Worm (Caenorhabditis elegans): ENCODE results near the gene R13H4.6.

Gene R13H4.6

DNA sequence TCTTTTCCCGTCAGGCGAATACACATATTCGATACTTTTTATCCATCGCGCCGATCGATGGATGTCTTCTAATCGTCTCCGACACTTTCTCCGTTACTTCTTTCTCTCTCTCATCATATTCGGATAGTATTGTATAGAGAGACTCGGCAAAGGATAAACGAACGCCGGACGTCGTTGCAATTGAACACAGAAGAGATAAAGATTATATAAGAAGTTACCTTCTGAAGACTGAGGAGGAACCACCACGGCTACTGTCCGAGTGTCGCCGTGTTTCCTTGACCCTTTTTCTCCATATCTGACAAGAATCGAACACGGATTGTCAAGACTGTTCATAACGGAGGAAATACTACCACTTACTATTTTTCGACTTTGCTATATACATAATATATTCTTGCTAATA lies 36.2 kb downstream of the R13H4.6 start, which contains the start of gene sma-1:
Gene sma-1 (plus strand): TSS at position 301 of the 400 bp plus-strand sequence.
- TF ChIP-seq T20F7.1 (GFP tag; optimal IDR thresholded peaks at IDR 0.05) (no peak), lin-29 (GFP tag; IDR thresholded peaks at IDR 0.05) (no peak), nhr-42 (GFP tag; IDR thresholded peaks at IDR 0.05) (no peak)

- TF ChIP-seq vab-7 (GFP tag; IDR thresholded peaks at IDR 0.05) (no peak), tag-97 (GFP tag; IDR thresholded peaks at IDR 0.05) (no peak), lin-39 (tag; optimal IDR thresholded peaks at IDR 0.05) (no peak), lim-7 (GFP tag; IDR thresholded peaks at IDR 0.05) (no peak), Y75B8A.6 (GFP tag; IDR thresholded peaks at IDR 0.05) (no peak), spr-3 (GFP tag; optimal IDR thresholded peaks at IDR 0.05) (no peak), mep-1 (tag; optimal IDR thresholded peaks at IDR 0.05) (no peak), ceh-44 (GFP tag; IDR thresholded peaks at IDR 0.05) (no peak), sdz-12 (GFP tag; optimal IDR thresholded peaks at IDR 0.05) (no peak), daf-16 (GFP tag; optimal IDR thresholded peaks at IDR 0.05) (no peak), daf-16 (tag; optimal IDR thresholded peaks at IDR 0.05) (peak; percentile 29), dmd-6 (GFP tag; IDR thresholded peaks at IDR 0.05) (peak; percentile 48; the same call in 1 of the 2 replicates), nhr-42 (GFP tag; IDR thresholded peaks at IDR 0.05) (no peak), ceh-32 (tag; optimal IDR thresholded peaks at IDR 0.05; ENCODE audit: poor library complexity) (no peak), fkh-10 (GFP tag; optimal IDR thresholded peaks at IDR 0.05) (no peak), nhr-111 (GFP tag; optimal IDR thresholded peaks at IDR 0.05) (no peak), snpc-4 (tag; optimal IDR thresholded peaks at IDR 0.05) (no peak), nhr-28 (tag; optimal IDR thresholded peaks at IDR 0.05) (peak; percentile 34), saeg-2 (GFP tag; IDR thresholded peaks at IDR 0.05) (no peak), snpc-1.2 (GFP tag; IDR thresholded peaks at IDR 0.05) (no peak), hif-1 (tag; optimal IDR thresholded peaks at IDR 0.05) (no peak), lin-13 (GFP tag; optimal IDR thresholded peaks at IDR 0.05) (no peak), aha-1 (tag) (peak; percentile 50), zfp-3 (GFP tag; conservative IDR thresholded peaks at IDR 0.05) (no peak), dve-1 (tag; optimal IDR thresholded peaks at IDR 0.05; ENCODE audit: insufficient read depth) (peak; percentile 14), mdl-1 (tag; optimal IDR thresholded peaks at IDR 0.05) (peak in 1 of 2 experiments; percentile 2), zip-2 (tag; optimal IDR thresholded peaks at IDR 0.05) (no peak), nhr-76 (tag; optimal IDR thresholded peaks at IDR 0.05) (no peak), hlh-30 (tag; optimal IDR thresholded peaks at IDR 0.05; ENCODE audit: insufficient read depth) (no peak), ZK546.5 (tag; optimal IDR thresholded peaks at IDR 0.05) (no peak), Y48G9A.11 (GFP tag; IDR thresholded peaks at IDR 0.05) (no peak), ZK337.2 (GFP tag; IDR thresholded peaks at IDR 0.05) (no peak), skn-1 (tag; optimal IDR thresholded peaks at IDR 0.05) (no peak), ceh-28 (tag; optimal IDR thresholded peaks at IDR 0.05) (no peak), egl-27 (tag; optimal IDR thresholded peaks at IDR 0.05) (no peak), nhr-41 (GFP tag; IDR thresholded peaks at IDR 0.05) (no peak), lin-29 (GFP tag; IDR thresholded peaks at IDR 0.05) (no peak), set-16 (GFP tag; IDR thresholded peaks at IDR 0.05) (no peak), hlh-11 (tag; optimal IDR thresholded peaks at IDR 0.05) (peak; percentile 54), pqm-1 (tag; optimal IDR thresholded peaks at IDR 0.05) (peak; percentile 72), aly-2 (tag; optimal IDR thresholded peaks at IDR 0.05) (no peak), dmd-9 (GFP tag; IDR thresholded peaks at IDR 0.05) (no peak), ama-1 (optimal IDR thresholded peaks at IDR 0.05) (no peak), spr-1 (tag; optimal IDR thresholded peaks at IDR 0.05) (no peak), jun-1 (tag; optimal IDR thresholded peaks at IDR 0.05) (no peak), nhr-48 (tag; optimal IDR thresholded peaks at IDR 0.05) (no peak), egl-43 (GFP tag; IDR thresholded peaks at IDR 0.05) (no peak), tra-1 (GFP tag; IDR thresholded peaks at IDR 0.05) (no peak), F10B5.3 (tag; optimal IDR thresholded peaks at IDR 0.05) (no peak)
Measured at ce11 chrV:11900127-11900526, 37.2 kb downstream of the R13H4.6 start.

All from whole organism, L4 larva.